Fruit fly (Drosophila melanogaster): ENCODE measurements around the gene jp.

DNA sequence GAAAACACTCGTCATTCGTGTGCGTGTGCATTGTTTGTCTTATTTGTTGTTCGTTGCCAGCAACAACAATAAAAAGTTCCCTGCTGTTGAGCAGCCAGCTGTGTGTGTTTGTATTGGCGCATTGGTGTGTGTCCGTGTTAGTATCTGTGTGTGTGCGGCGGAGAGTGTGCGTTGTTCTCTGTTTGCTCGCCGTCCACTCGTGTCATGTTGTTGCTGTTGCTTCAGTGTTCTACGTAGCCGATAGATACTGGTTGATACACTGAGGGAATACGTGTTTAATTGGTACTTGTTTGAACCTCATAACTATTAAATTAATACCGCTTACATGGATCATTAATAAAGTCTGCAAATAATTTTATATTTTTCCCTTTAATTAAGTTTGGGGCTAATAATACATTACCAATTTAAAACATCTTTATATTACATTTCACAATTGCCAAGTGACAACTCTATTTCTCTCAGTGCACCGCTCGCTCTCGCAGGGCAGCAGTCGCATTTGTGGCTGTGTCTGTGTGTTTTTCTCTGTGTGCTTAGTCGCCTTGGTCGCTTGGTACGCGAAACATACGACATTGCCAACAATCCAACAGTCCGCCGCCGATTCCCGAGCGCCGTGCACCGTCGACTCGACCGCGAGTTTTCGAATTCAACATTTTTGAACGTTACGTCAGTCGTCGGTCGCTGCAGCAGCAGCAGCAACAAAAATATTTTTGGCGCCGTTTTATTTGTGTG is 2.0 kb upstream of the jp start, which contains the start of gene brwl:
- TF ChIP-seq bab1 (GFP tag; optimal IDR thresholded peaks at IDR 0.05) (peak; percentile 94), Mnt (GFP tag; optimal IDR thresholded peaks at IDR 0.05) (peak; percentile 86), CG11617 (GFP tag; optimal IDR thresholded peaks at IDR 0.05) (peak; percentile 96), CG12768 (GFP tag; optimal IDR thresholded peaks at IDR 0.05) (peak; percentile 97), kay (GFP tag; ENCODE audit: borderline replicate concordance) (peak; percentile 76), CG7101 (tag; optimal IDR thresholded peaks at IDR 0.05) (peak; percentile 96), ovo (GFP tag; optimal IDR thresholded peaks at IDR 0.05) (peak; percentile 86), CG7045 (GFP tag; optimal IDR thresholded peaks at IDR 0.05) (peak; percentile 96), pad (GFP tag; optimal IDR thresholded peaks at IDR 0.05) (peak; percentile 84), Crg-1 (GFP tag; optimal IDR thresholded peaks at IDR 0.05) (peak; percentile 88)
